Worm (Caenorhabditis elegans): ENCODE measurements around the gene F07G11.1.

- TF ChIP-seq nhr-80 (tag; optimal IDR thresholded peaks at IDR 0.05) (no peak), xnd-1 (tag; optimal IDR thresholded peaks at IDR 0.05) (no peak), lir-1 (GFP tag; conservative IDR thresholded peaks at IDR 0.05) (no peak)
Measured at ce11 chrV:7325285-7325684, 18.1 kb downstream of the F07G11.1 start, which contains the start of gene srx-92.

Measured in whole organism, young adult.